Worm (Caenorhabditis elegans): Measurements from ENCODE around the gene T01G5.6.

ce11 chrV:15158691-15159090, 44.8 kb upstream of the T01G5.6 start, which contains the start of gene str-45:
- TF ChIP-seq mdl-1 (tag; optimal IDR thresholded peaks at IDR 0.05), result no peak
- no peak for TF ChIP-seq ama-1 (optimal IDR thresholded peaks at IDR 0.05)
- no peak for TF ChIP-seq ztf-11 (tag; optimal IDR thresholded peaks at IDR 0.05)
- no peak for TF ChIP-seq nhr-85 (tag)
- TF ChIP-seq nhr-237 (tag; optimal IDR thresholded peaks at IDR 0.05), result no peak
- TF ChIP-seq unc-130 (tag; optimal IDR thresholded peaks at IDR 0.05), result no peak
- TF ChIP-seq elt-3 (tag; optimal IDR thresholded peaks at IDR 0.05), result no peak
- no peak for TF ChIP-seq ztf-4 (tag; optimal IDR thresholded peaks at IDR 0.05)
- no peak for TF ChIP-seq lin-15B (tag; optimal IDR thresholded peaks at IDR 0.05)
- TF ChIP-seq egl-27 (tag; optimal IDR thresholded peaks at IDR 0.05), result no peak
- no peak for TF ChIP-seq tbx-2 (tag; optimal IDR thresholded peaks at IDR 0.05)
- no peak for TF ChIP-seq ces-1 (GFP tag; optimal IDR thresholded peaks at IDR 0.05)
- no peak for TF ChIP-seq lin-13 (GFP tag; optimal IDR thresholded peaks at IDR 0.05)

All from whole organism, L1 larva.